Fruit fly (Drosophila melanogaster): ENCODE results near the gene CG33640.

dm6 chr2L:13512182-13513032 lies 15.2 kb upstream of the CG33640 start:
- TF ChIP-seq usp (GFP tag; optimal IDR thresholded peaks at IDR 0.05): no peak
- no peak for TF ChIP-seq pan (optimal IDR thresholded peaks at IDR 0.05)
- TF ChIP-seq CG8478 (optimal IDR thresholded peaks at IDR 0.05): no peak
- TF ChIP-seq EcR (GFP tag; optimal IDR thresholded peaks at IDR 0.05): no peak
- TF ChIP-seq psq (optimal IDR thresholded peaks at IDR 0.05): no peak
